Fruit fly (Drosophila melanogaster): ENCODE measurements around the gene Diap1.

Gene Diap1

DNA sequence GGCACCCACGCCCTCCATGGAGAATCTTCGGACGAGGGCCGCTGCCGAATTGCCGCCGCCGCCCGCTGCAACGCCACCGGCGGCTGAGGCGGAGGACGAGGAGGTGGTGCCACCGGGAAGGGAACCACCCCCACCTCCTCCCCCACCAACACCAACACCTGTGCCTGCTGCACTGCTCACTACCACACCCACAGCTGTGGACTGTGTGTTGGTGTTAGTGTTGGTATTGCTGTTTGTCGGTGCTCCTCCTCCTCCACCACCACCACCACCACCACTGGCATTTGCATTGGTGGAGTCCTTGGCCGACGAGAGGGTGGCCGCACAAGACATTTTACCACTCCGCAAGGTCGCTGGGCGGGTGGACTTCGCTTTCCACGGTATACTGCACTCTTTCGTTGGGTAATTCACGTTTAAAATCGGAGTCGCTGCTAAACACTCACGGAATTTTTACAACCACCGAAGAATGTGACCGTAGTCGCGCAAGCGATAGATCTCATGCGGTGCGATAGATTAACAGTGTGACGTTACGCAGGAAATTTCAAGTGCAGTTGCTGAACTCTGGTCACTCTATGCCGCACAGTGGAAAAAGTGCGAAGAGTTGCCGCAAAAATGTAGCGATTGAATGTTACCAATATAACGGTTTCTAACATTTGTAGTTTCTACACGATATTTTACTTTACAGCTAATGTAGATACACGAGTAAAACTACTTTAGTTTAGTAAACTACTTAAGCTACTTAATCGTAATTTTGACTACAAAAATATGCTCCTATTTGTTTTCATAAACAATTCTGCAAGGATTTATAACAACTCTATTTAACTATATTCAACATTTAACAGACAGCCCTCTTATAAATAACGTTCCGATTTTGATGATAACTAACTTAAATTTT, 39.3 kb downstream of the Diap1 start, which contains the start of gene mib1 (continued):
- TF ChIP-seq CG6854 (GFP tag; optimal IDR thresholded peaks at IDR 0.05), result no peak
- TF ChIP-seq crol (GFP tag; IDR thresholded peaks at IDR 0.05), result peak; percentile 95
- TF ChIP-seq lab (GFP tag; optimal IDR thresholded peaks at IDR 0.05), result peak; percentile 59
- TF ChIP-seq bowl (GFP tag; IDR thresholded peaks at IDR 0.05), result no peak
- TF ChIP-seq CG42726 (GFP tag; IDR thresholded peaks at IDR 0.05; ENCODE audit: partially characterized antibody), result peak; percentile 94
- no peak for TF ChIP-seq Max (GFP tag; optimal IDR thresholded peaks at IDR 0.05)
- peak; percentile 42 for TF ChIP-seq CG8924 (tag; optimal IDR thresholded peaks at IDR 0.05)
- no peak for TF ChIP-seq CG16779 (GFP tag; IDR thresholded peaks at IDR 0.05)
- TF ChIP-seq CG17912 (GFP tag; optimal IDR thresholded peaks at IDR 0.05), result no peak
- TF ChIP-seq schlank (tag; optimal IDR thresholded peaks at IDR 0.05), result no peak
- peak; percentile 62 for TF ChIP-seq Dek (tag; optimal IDR thresholded peaks at IDR 0.05)
- peak; percentile 91 for TF ChIP-seq CG14710 (tag; optimal IDR thresholded peaks at IDR 0.05)
- no peak for TF ChIP-seq toy (GFP tag; IDR thresholded peaks at IDR 0.05)
- TF ChIP-seq jigr1 (GFP tag; IDR thresholded peaks at IDR 0.05), result no peak
- TF ChIP-seq Oli (tag; optimal IDR thresholded peaks at IDR 0.05), result no peak
- no peak for TF ChIP-seq pfk (GFP tag; optimal IDR thresholded peaks at IDR 0.05)
- TF ChIP-seq CG4282 (GFP tag; optimal IDR thresholded peaks at IDR 0.05), result peak; percentile 6
- peak; percentile 18 for TF ChIP-seq CG4854 (GFP tag; optimal IDR thresholded peaks at IDR 0.05)
- TF ChIP-seq CG9727 (GFP tag; optimal IDR thresholded peaks at IDR 0.05), result no peak
- TF ChIP-seq Hr51 (GFP tag; optimal IDR thresholded peaks at IDR 0.05), result peak in 1 of 2 experiments; percentile 5
- TF ChIP-seq tin (GFP tag; optimal IDR thresholded peaks at IDR 0.05), result no peak
- peak; percentile 53 for TF ChIP-seq NfI (GFP tag; optimal IDR thresholded peaks at IDR 0.05)
- TF ChIP-seq D (optimal IDR thresholded peaks at IDR 0.05), result peak; percentile 78
- TF ChIP-seq D (GFP tag; optimal IDR thresholded peaks at IDR 0.05), result no peak
- peak; percentile 59 for TF ChIP-seq grau (tag; optimal IDR thresholded peaks at IDR 0.05)
- TF ChIP-seq jumu (GFP tag; optimal IDR thresholded peaks at IDR 0.05), result no peak
- TF ChIP-seq hth (optimal IDR thresholded peaks at IDR 0.05), result no peak
- no peak for TF ChIP-seq Atf3 (GFP tag; optimal IDR thresholded peaks at IDR 0.05)
- TF ChIP-seq pnt (GFP tag; optimal IDR thresholded peaks at IDR 0.05), result no peak
- peak; percentile 15 for TF ChIP-seq CG4328 (GFP tag; optimal IDR thresholded peaks at IDR 0.05)
- TF ChIP-seq CG8290 (GFP tag; optimal IDR thresholded peaks at IDR 0.05), result peak; percentile 34
- TF ChIP-seq CG8290 (tag; optimal IDR thresholded peaks at IDR 0.05), result peak in 1 of 2 experiments; percentile 92
- peak; percentile 59 for TF ChIP-seq HmgD (GFP tag; optimal IDR thresholded peaks at IDR 0.05)
- peak; percentile 15 for TF ChIP-seq az2 (GFP tag; optimal IDR thresholded peaks at IDR 0.05)
- TF ChIP-seq Med (GFP tag), result peak; percentile 91
- peak; percentile 65 for TF ChIP-seq Hr39 (optimal IDR thresholded peaks at IDR 0.05)
- no peak for TF ChIP-seq CG1233 (GFP tag; optimal IDR thresholded peaks at IDR 0.05)
- peak; percentile 14 for TF ChIP-seq CG2678 (tag; optimal IDR thresholded peaks at IDR 0.05)
- TF ChIP-seq CG17612 (GFP tag; IDR thresholded peaks at IDR 0.05), result no peak
- TF ChIP-seq phol (tag; optimal IDR thresholded peaks at IDR 0.05), result peak; percentile 62
- no peak for TF ChIP-seq Sox100B (GFP tag; optimal IDR thresholded peaks at IDR 0.05)
- no peak for TF ChIP-seq CG4424 (GFP tag; optimal IDR thresholded peaks at IDR 0.05)
- no peak for TF ChIP-seq cas (GFP tag; IDR thresholded peaks at IDR 0.05)
- TF ChIP-seq nau (GFP tag; optimal IDR thresholded peaks at IDR 0.05), result no peak
- TF ChIP-seq HLHmδ (GFP tag; optimal IDR thresholded peaks at IDR 0.05), result peak; percentile 81
- TF ChIP-seq cad (GFP tag; optimal IDR thresholded peaks at IDR 0.05), result peak; percentile 69
- peak; percentile 71 for TF ChIP-seq nerfin-2 (GFP tag; IDR thresholded peaks at IDR 0.05; ENCODE audit: partially characterized antibody)
- TF ChIP-seq CG15011 (GFP tag; optimal IDR thresholded peaks at IDR 0.05), result no peak
- no peak for TF ChIP-seq CG18262 (tag; optimal IDR thresholded peaks at IDR 0.05)
- peak; percentile 93 for TF ChIP-seq CG13287 (GFP tag; IDR thresholded peaks at IDR 0.05; ENCODE audit: partially characterized antibody)
